Fruit fly (Drosophila melanogaster) Kc167 (cell line): ENCODE measurements around the gene nudE.

Experiments used
- Myc ChIP-seq: fragments of >200 bp; optimal IDR thresholded peaks from 2 replicates; lab custom pipeline; 2017; ENCODE audit warnings: missing external identifiers
- Sin3A ChIP-seq: fragments of >200 bp; optimal IDR thresholded peaks from 2 replicates; lab custom pipeline; 2018; ENCODE audit warnings: missing external identifiers
- h ChIP-seq: fragments of >200 bp; optimal IDR thresholded peaks from 3 replicates; lab custom pipeline; 2018; ENCODE audit warnings: missing external identifiers
- insv ChIP-seq: fragments of >200 bp; optimal IDR thresholded peaks from 3 replicates; lab custom pipeline; 2018; ENCODE audit warnings: missing external identifiers
- psq ChIP-seq: fragments of >200 bp; optimal IDR thresholded peaks from 2 replicates; lab custom pipeline; 2017; ENCODE audit warnings: missing external identifiers
- ttk ChIP-seq: sonication (Bioruptor generic); optimal IDR thresholded peaks from 2 replicates; lab custom pipeline; 2017; ENCODE audit warnings: missing external identifiers

Gene nudE

DNA sequence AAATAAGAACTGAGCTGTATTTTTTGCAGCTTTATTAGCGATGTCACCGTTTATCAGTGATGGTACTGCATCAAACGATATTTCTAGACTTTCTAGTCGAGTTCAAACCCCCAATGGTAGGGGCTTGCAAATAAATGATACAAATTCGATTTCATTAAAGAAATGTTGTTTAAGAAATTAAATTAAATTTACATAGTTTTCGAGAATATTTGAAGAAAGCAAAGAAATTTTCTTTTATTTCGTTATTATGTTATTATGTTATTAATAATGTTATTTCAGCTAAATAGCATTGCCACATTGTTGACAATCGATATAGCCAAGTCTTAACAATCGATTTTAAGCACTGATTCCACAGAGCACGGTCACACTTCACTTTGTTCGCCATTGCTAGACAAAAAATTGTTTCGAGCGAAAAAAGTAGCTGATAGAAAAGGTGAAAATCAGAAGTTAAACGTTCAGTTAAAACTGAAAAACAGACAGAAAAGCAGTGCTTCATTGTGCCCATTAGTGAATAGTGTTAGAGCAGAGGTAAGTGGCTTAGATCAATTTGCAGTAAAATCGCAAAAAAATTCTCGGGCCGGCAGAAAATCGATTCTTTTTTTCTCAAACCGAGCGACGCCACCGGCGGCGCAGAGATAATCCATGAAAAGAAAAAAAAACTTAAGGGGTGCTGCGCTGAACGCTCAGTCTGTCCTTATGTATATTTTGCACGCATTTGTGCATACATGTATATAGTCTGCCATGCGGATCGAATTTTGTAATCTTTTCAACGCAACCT lies 34.6 kb upstream of the nudE start, which contains the start of the genes iPLA2-VIA and Ciz1:
TSS of gene iPLA2-VIA (minus strand) at position 75 of the 778 bp plus-strand sequence.
TSS of gene Ciz1 (plus strand) at position 365 of the 778 bp plus-strand sequence.
- no peak for TF ChIP-seq ttk (lab: Kevin White, UChicago)
- TF ChIP-seq insv (lab: Kevin White, UChicago): no peak
- TF ChIP-seq h: no peak
- no peak for TF ChIP-seq Myc (lab: Kevin White, UChicago)
- TF ChIP-seq psq (lab: Kevin White, UChicago): no peak
- no peak for TF ChIP-seq Sin3A (lab: Kevin White, UChicago)

DNA sequence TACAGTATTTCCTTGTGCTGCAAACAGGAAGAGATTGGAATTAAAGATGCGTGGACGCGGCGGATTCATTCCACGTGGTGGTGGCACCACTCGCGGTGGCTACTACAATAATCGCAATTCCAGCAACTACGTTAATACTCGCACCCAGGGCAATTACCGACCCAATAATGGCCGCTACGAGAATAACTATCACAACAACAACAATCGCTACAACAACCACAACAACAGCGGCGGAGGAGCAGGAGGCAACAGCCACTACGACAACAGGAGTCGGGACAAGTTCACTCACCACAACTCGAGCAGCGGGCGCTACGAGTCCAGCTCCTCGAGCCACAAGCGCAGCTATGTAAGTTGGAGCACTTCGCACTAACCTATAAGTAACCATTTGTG lies 34.0 kb upstream of the nudE start:
- no peak for TF ChIP-seq psq (lab: Kevin White, UChicago)
- no peak for TF ChIP-seq ttk (lab: Kevin White, UChicago)
- TF ChIP-seq Myc (lab: Kevin White, UChicago): no peak
- TF ChIP-seq insv (lab: Kevin White, UChicago): no peak
- no peak for TF ChIP-seq Sin3A (lab: Kevin White, UChicago)
- no peak for TF ChIP-seq h

DNA sequence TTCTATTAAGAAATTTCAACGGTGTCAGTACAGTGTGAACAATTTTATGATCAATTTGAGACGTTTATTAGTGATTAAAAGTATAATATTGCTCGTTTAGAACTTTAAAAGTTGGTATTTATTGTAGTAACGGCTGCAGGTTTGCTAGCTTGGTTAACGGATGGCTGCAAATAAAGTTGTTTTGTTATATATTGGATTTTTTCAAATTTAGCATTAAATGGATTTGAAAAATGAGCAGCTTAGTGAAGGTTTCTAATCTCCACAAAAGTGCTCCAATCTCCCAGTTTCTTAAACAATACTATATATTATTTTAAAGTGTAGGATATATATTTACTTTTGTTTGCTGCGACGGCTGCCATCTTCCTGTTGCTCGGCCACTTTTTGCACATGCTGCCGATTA lies 27.0 kb upstream of the nudE start:
- TF ChIP-seq psq (lab: Kevin White, UChicago) (no peak), Sin3A (lab: Kevin White, UChicago) (no peak), ttk (lab: Kevin White, UChicago) (no peak), insv (lab: Kevin White, UChicago) (no peak)

DNA sequence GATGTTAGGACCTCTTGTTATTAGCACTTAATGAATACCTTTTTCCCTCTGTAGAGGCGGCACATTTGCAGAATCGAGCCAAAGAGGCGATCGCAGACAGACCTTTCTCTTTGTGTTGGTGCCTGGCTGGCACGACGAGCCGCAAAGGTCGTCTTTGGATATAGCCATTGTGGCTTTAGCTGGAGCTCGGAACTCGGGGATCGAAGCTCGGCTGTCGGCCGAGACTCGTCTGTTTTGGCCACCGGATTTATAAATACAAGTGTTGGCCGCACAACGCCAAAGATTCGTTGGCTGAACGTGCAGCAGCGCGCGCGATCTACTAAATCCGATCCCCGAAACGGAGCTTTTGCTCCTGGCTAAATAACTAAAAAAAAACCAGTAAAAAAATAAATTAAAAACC lies 20.4 kb upstream of the nudE start, which contains the start of gene CG34382:
TSS of gene CG34382 (plus strand) at position 301 of the 400 bp plus-strand sequence.
- no peak for TF ChIP-seq ttk (lab: Kevin White, UChicago)
- no peak for TF ChIP-seq h
- TF ChIP-seq psq (lab: Kevin White, UChicago): no peak
- no peak for TF ChIP-seq Myc (lab: Kevin White, UChicago)
- TF ChIP-seq insv (lab: Kevin White, UChicago): no peak
- TF ChIP-seq Sin3A (lab: Kevin White, UChicago): no peak

DNA sequence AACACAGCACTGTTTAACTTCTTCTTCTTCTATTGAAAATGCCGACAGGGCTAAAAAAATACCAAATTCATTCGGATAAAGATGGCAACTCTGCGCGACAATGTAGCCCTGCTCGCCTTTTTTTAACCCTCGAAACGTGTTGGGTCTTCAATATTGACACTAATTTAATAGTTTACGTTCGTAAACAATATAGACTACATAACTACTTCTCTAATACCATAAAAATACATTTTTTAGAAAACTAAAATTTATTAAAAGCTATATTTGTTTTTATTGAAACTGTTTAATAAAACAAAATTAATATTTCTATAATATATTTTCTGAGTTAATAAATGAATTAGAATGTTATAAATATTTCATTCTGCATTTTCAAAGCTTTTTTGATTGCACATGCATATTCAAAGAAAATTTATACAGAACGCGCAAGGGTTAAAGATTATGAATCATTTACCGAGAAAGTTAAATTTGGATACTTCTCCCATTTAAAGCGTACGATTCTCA lies 10.4 kb upstream of the nudE start, which contains the start of the genes Taf2 and CalpB:
TSS of gene Taf2 (minus strand) at position 54 of the 501 bp plus-strand sequence.
TSS of gene CalpB (plus strand) at position 133 of the 501 bp plus-strand sequence.
- TF ChIP-seq insv (lab: Kevin White, UChicago) (no peak), Myc (lab: Kevin White, UChicago) (no peak), h (no peak), psq (lab: Kevin White, UChicago) (no peak), Sin3A (lab: Kevin White, UChicago) (no peak), ttk (lab: Kevin White, UChicago) (no peak)

DNA sequence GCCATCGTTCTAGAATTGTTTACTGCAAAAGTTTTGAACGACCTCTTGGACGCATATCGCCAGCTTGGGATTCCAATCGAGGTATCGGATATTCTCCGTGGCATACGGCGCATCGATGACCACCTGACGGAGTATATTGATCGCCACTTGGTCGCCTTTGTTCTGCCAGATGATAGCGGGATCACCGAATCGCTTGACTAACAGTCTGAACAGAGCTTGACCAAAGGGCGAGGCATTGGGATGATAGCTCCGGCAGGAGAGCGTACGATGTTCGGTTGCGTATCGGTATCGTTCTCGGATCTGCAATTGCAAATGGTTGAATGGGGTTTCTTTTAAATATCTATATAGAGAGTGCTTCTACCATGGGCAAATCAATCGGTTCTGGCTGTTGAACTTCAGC lies 5.1 kb upstream of the nudE start:
- TF ChIP-seq Myc (lab: Kevin White, UChicago) (no peak), psq (lab: Kevin White, UChicago) (no peak), h (no peak), insv (lab: Kevin White, UChicago) (no peak), Sin3A (lab: Kevin White, UChicago) (no peak), ttk (lab: Kevin White, UChicago) (no peak)

DNA sequence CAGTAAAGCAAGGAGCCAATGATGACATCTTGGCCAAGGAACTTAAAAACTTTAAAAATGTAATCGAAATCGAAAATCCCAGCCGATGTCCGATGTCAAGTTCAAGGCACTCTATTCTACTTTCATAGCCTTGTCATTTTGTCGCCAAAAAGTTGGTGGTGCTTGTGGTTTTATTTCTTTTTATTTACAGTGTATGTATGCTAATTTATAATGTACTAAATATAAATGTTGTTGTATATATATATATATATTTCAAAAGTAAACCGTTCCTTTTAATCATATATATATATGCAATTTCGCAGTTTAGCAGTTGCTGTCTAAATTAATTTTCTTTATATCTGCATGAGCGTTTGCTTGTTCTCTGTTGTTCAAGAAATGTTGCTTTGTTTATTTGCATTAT lies 4.4 kb upstream of the nudE start, which contains the start of the genes CG6709 and Hez:
TSS of gene CG6709 (minus strand) at position 101 of the 400 bp plus-strand sequence.
TSS of gene Hez (minus strand) at position 101 of the 400 bp plus-strand sequence.
- TF ChIP-seq insv (lab: Kevin White, UChicago): no peak

DNA sequence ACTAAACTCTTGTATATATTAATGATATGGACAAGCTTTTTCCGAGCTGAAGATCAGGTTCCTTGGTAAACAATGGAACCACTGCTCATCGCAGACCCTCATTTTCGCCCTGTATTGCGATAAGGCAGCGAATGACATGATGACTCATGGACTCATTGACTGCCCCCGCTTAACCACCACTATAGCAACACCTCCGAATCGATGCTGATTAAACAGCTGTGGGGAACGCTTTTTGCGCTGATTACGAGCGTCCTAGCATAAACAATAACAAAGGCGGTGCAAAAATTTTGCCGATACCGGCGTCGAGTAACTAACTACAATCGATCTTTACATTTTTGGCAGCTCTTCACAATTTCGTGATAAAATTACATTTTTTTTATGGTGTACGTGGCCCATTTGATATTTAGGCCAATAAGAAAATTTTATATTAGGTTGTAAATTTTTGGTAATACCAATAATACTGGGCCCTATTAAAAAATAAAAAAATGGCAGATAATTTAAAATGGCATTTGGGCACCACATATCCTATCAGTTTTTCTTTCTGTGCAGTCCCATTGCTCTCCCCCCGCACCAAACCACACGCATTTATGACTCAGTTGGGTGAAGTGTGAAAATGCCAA lies 1.8 kb upstream of the nudE start:
- no peak for TF ChIP-seq ttk (lab: Kevin White, UChicago)
- no peak for TF ChIP-seq Myc (lab: Kevin White, UChicago)
- TF ChIP-seq h: no peak
- no peak for TF ChIP-seq Sin3A (lab: Kevin White, UChicago)
- no peak for TF ChIP-seq insv (lab: Kevin White, UChicago)
- TF ChIP-seq psq (lab: Kevin White, UChicago): no peak

DNA sequence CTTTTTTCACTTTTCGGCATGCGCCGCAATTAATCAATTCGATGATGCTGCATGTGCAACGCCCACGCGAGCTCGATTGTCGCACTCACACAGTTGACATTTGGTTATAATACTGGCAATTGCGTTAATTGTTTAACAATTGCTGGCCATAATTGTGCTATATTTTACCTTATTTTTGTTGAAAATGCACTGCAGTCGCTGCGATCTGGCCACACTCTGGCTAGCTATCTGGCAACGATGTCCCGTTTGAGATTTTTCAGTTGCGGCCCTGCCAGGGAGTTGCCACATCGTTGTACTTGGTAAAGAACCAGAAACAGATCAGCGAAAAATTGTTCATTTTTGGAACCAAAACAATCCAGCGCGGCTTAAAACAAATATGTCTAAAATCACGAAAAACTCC lies 686 bp upstream of the nudE start, which contains the start of the genes CG6707 and CG46387:
TSS of gene CG6707 (minus strand) at position 221 of the 400 bp plus-strand sequence.
TSS of gene CG46387 (plus strand) at position 272 of the 400 bp plus-strand sequence.
- TF ChIP-seq Myc (lab: Kevin White, UChicago) (no peak), psq (lab: Kevin White, UChicago) (no peak), Sin3A (lab: Kevin White, UChicago) (no peak), h (no peak), insv (lab: Kevin White, UChicago) (no peak), ttk (lab: Kevin White, UChicago) (no peak)

DNA sequence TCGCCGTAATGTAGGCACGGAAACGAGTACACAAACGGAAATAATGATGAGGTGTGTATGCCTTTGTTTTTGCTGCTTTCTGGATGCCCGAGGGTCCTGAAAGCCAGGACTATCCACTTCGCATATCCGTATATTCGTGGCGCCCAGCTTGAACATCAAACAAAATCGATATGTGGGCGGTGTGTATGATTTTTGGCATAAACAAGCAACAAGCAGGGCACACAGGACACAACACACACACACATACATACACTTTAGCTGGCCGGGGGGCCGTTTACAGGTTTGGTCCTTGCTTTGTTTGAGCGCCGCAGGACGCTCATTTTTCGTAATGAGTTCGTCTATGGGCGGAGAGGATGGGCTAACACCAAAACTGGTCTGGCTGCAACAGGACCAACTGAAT lies 5.9 kb downstream of the nudE start:
- TF ChIP-seq psq (lab: Kevin White, UChicago) (no peak), Myc (lab: Kevin White, UChicago) (no peak), Sin3A (lab: Kevin White, UChicago) (no peak), insv (lab: Kevin White, UChicago) (no peak), h (no peak), ttk (lab: Kevin White, UChicago) (no peak)

DNA sequence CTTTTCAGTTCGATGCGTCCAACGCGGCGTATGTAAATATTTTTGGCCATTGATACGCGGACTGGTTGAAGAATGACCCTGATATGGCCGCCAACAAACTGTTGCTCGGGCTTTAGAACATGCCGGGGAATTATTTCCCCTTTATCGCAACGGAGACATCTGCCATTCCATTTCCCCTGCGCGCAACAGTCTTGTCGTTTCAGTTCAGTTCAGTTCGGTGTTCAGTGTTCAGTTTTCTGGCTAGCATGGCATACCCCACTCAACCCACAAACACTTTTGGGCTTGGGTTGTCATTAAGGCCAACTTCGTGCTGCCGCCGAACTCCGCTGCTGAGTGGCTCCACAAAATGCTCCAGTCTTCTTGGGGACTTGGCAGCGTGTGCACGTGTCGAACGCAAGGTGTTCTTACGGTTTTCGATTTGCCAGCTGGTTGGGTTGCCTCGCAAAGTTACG lies 8.7 kb downstream of the nudE start, which contains the start of gene bma:
TSS of gene bma (plus strand) at position 402 of the 452 bp plus-strand sequence.
- TF ChIP-seq psq (lab: Kevin White, UChicago) (no peak), ttk (lab: Kevin White, UChicago) (no peak)
